Fruit fly (Drosophila melanogaster) whole organism, prepupa: ENCODE results near the gene CG7730.
A peak's percentile ranks its signal among the peaks of the same experiment; 100 is the strongest.

ENCODE experiments used
- CG10631 ChIP-seq: fragments of 200-800 bp; sonication (Bioruptor generic); optimal IDR thresholded peaks from 2 replicates; lab custom pipeline; 2016; ENCODE audit warnings: missing biosample characterization, missing genetic modification characterization
- CG11762 ChIP-seq: fragments of 200-800 bp; sonication (Bioruptor generic); optimal IDR thresholded peaks from 3 replicates; lab custom pipeline; 2016; ENCODE audit warnings: missing biosample characterization, missing genetic modification characterization; ENCODE audit not compliant: insufficient read depth
- CG15336 ChIP-seq: fragments of 200-800 bp; sonication (Bioruptor generic); IDR thresholded peaks from 2 replicates; pipeline ENCODE4 v1.3.6; 2022; ENCODE audit warnings: missing biosample characterization, missing genetic modification characterization
- CG3032 ChIP-seq: fragments of 200-800 bp; optimal IDR thresholded peaks from 2 replicates; lab custom pipeline; 2019; ENCODE audit warnings: missing biosample characterization, mild to moderate bottlenecking, missing genetic modification characterization, moderate library complexity
- CG31627 ChIP-seq: fragments of 200-800 bp; sonication (Bioruptor generic); optimal IDR thresholded peaks from 3 replicates; lab custom pipeline; 2016; ENCODE audit warnings: missing biosample characterization, missing genetic modification characterization
- CG34406 ChIP-seq: fragments of 200-800 bp; sonication (Bioruptor generic); optimal IDR thresholded peaks from 3 replicates; lab custom pipeline; 2016; ENCODE audit warnings: missing biosample characterization, missing genetic modification characterization
- CG3919 ChIP-seq: fragments of 200-800 bp; sonication (Bioruptor generic); optimal IDR thresholded peaks from 3 replicates; lab custom pipeline; 2016; ENCODE audit warnings: missing biosample characterization, missing genetic modification characterization
- CG4318 ChIP-seq: fragments of 200-800 bp; sonication (Bioruptor generic); optimal IDR thresholded peaks from 3 replicates; lab custom pipeline; 2017; ENCODE audit warnings: missing biosample characterization, mild to moderate bottlenecking, missing genetic modification characterization
- CG6163 ChIP-seq: fragments of 200-800 bp; sonication (Bioruptor generic); IDR thresholded peaks from 3 replicates; pipeline ENCODE4 v1.3.6; 2022; ENCODE audit warnings: missing biosample characterization, missing genetic modification characterization
- CG6276 ChIP-seq: fragments of 200-800 bp; sonication (Bioruptor generic); optimal IDR thresholded peaks from 2 replicates; lab custom pipeline; 2017; ENCODE audit warnings: missing biosample characterization, mild to moderate bottlenecking, missing genetic modification characterization
- CG6792 ChIP-seq: fragments of 200-800 bp; sonication (Bioruptor generic); optimal IDR thresholded peaks from 3 replicates; lab custom pipeline; 2016; ENCODE audit warnings: missing biosample characterization, missing genetic modification characterization
- CG6808 ChIP-seq: fragments of 200-800 bp; sonication (Bioruptor generic); optimal IDR thresholded peaks from 3 replicates; lab custom pipeline; 2017; ENCODE audit warnings: missing biosample characterization, missing genetic modification characterization, mild to moderate bottlenecking, moderate library complexity, missing genetic modification reagents
- CG6854 ChIP-seq: fragments of 200-800 bp; sonication (Bioruptor generic); optimal IDR thresholded peaks from 2 replicates; lab custom pipeline; 2017; ENCODE audit warnings: missing biosample characterization, mild to moderate bottlenecking, missing genetic modification characterization
- CG8319 ChIP-seq: fragments of 200-800 bp; sonication (Bioruptor generic); optimal IDR thresholded peaks from 3 replicates; lab custom pipeline; 2016; ENCODE audit warnings: missing biosample characterization, missing genetic modification characterization
- CG8632 ChIP-seq: fragments of 200-800 bp; sonication (Bioruptor generic); optimal IDR thresholded peaks from 3 replicates; lab custom pipeline; 2016; ENCODE audit warnings: missing biosample characterization, missing genetic modification characterization
- CG9139 ChIP-seq: fragments of 200-800 bp; sonication (Bioruptor generic); optimal IDR thresholded peaks from 3 replicates; lab custom pipeline; 2017; ENCODE audit warnings: missing biosample characterization, mild to moderate bottlenecking, missing genetic modification characterization
- Eip75B ChIP-seq: fragments of 200-800 bp; sonication (Bioruptor generic); optimal IDR thresholded peaks from 3 replicates; lab custom pipeline; 2016; ENCODE audit warnings: missing biosample characterization, missing genetic modification characterization
- Eip78C ChIP-seq: fragments of 200-800 bp; sonication (Bioruptor generic); peaks from one replicate; lab custom pipeline; 2016; ENCODE audit warnings: missing biosample characterization, missing genetic modification characterization
- Ets21C ChIP-seq: fragments of 200-800 bp; sonication (Bioruptor generic); optimal IDR thresholded peaks from 3 replicates; lab custom pipeline; 2016; ENCODE audit warnings: missing biosample characterization, missing genetic modification characterization
- Ets96B ChIP-seq: fragments of 200-800 bp; optimal IDR thresholded peaks from 2 replicates; lab custom pipeline; 2019; ENCODE audit warnings: missing biosample characterization, mild to moderate bottlenecking, missing genetic modification characterization, moderate library complexity
- Hr38 ChIP-seq: sonication (Bioruptor generic); optimal IDR thresholded peaks from 2 replicates; lab custom pipeline; 2016; ENCODE audit warnings: missing biosample characterization, missing genetic modification characterization
- Hr39 ChIP-seq: fragments of 200-800 bp; sonication (Bioruptor generic); optimal IDR thresholded peaks from 2 replicates; lab custom pipeline; 2016; ENCODE audit warnings: missing biosample characterization, missing genetic modification characterization
- Hr4 ChIP-seq: fragments of 200-800 bp; sonication (Bioruptor generic); optimal IDR thresholded peaks from 3 replicates; lab custom pipeline; 2016; ENCODE audit warnings: missing biosample characterization, missing genetic modification characterization
- Met ChIP-seq: fragments of 200-800 bp; sonication (Bioruptor generic); optimal IDR thresholded peaks from 3 replicates; lab custom pipeline; 2016; ENCODE audit warnings: missing biosample characterization, missing genetic modification characterization
- OdsH ChIP-seq: fragments of 200-800 bp; sonication (Bioruptor generic); optimal IDR thresholded peaks from 3 replicates; lab custom pipeline; 2016; ENCODE audit warnings: missing biosample characterization, missing genetic modification characterization
- Smox ChIP-seq: fragments of 200-800 bp; sonication (Bioruptor generic); optimal IDR thresholded peaks from 3 replicates; lab custom pipeline; 2016; ENCODE audit warnings: missing biosample characterization, missing genetic modification characterization
- Sox102F ChIP-seq: fragments of 200-800 bp; sonication (Bioruptor generic); optimal IDR thresholded peaks from 2 replicates; lab custom pipeline; 2016; ENCODE audit warnings: missing biosample characterization, mild to moderate bottlenecking, missing genetic modification characterization
- Sox14 ChIP-seq: fragments of 200-800 bp; sonication (Bioruptor generic); optimal IDR thresholded peaks from 3 replicates; lab custom pipeline; 2016; ENCODE audit warnings: missing biosample characterization, missing genetic modification characterization
- Sox15 ChIP-seq: fragments of 200-800 bp; sonication (Bioruptor generic); optimal IDR thresholded peaks from 3 replicates; lab custom pipeline; 2016; ENCODE audit warnings: missing biosample characterization, missing genetic modification characterization
- achi ChIP-seq: fragments of 200-800 bp; sonication (Bioruptor generic); optimal IDR thresholded peaks from 3 replicates; lab custom pipeline; 2016; ENCODE audit warnings: missing biosample characterization, missing genetic modification characterization
- acj6 ChIP-seq: fragments of 200-800 bp; sonication (Bioruptor generic); optimal IDR thresholded peaks from 3 replicates; lab custom pipeline; 2016; ENCODE audit warnings: missing biosample characterization, missing genetic modification characterization
- cyc ChIP-seq: fragments of 200-800 bp; sonication (Bioruptor generic); optimal IDR thresholded peaks from 3 replicates; lab custom pipeline; 2016; ENCODE audit warnings: missing biosample characterization, missing genetic modification characterization
- eg ChIP-seq: fragments of 200-800 bp; sonication (Bioruptor generic); IDR thresholded peaks from 3 replicates; pipeline ENCODE4 v1.3.6; 2022; ENCODE audit warnings: missing biosample characterization, missing genetic modification characterization
- esn ChIP-seq: fragments of 200-800 bp; sonication (Bioruptor generic); optimal IDR thresholded peaks from 2 replicates; lab custom pipeline; 2016; ENCODE audit warnings: missing biosample characterization, mild to moderate bottlenecking, missing genetic modification characterization, moderate library complexity
- fd59A ChIP-seq: fragments of 200-800 bp; sonication (Bioruptor generic); optimal IDR thresholded peaks from 2 replicates; lab custom pipeline; 2017; ENCODE audit warnings: missing biosample characterization, mild to moderate bottlenecking, missing genetic modification characterization, missing genetic modification reagents
- fd85E ChIP-seq: fragments of 200-800 bp; sonication (Bioruptor generic); optimal IDR thresholded peaks from 3 replicates; lab custom pipeline; 2016; ENCODE audit warnings: missing biosample characterization, missing genetic modification characterization
- lz ChIP-seq: fragments of 200-800 bp; sonication (Bioruptor generic); optimal IDR thresholded peaks from 3 replicates; lab custom pipeline; 2016; ENCODE audit warnings: missing biosample characterization, missing genetic modification characterization
- net ChIP-seq: fragments of 200-800 bp; sonication (Bioruptor generic); optimal IDR thresholded peaks from 3 replicates; lab custom pipeline; 2016; ENCODE audit warnings: missing biosample characterization, missing genetic modification characterization
- pdm3 ChIP-seq: fragments of 200-800 bp; sonication (Bioruptor generic); optimal IDR thresholded peaks from 3 replicates; lab custom pipeline; 2016; ENCODE audit warnings: missing biosample characterization, missing genetic modification characterization
- salr ChIP-seq, 2 experiments: fragments of 200-800 bp; sonication (Bioruptor generic); optimal IDR thresholded peaks; 3 replicates each; lab custom pipeline; 2016 to 2018; ENCODE audit warnings: missing biosample characterization in 2 of 2, missing genetic modification characterization in 2 of 2, mild to moderate bottlenecking in 1 of 2
- spab ChIP-seq: fragments of 200-800 bp; sonication (Bioruptor generic); optimal IDR thresholded peaks from 2 replicates; lab custom pipeline; 2017; ENCODE audit warnings: missing biosample characterization, mild to moderate bottlenecking, missing genetic modification characterization, missing genetic modification reagents
- ss ChIP-seq, 2 experiments: fragments of 200-800 bp; sonication (Bioruptor generic); optimal IDR thresholded peaks; 2 replicates in 1 of 2; 3 replicates in 1 of 2; lab custom pipeline; 2017 to 2018; ENCODE audit warnings: mild to moderate bottlenecking in 2 of 2, missing biosample characterization in 2 of 2, missing genetic modification characterization in 2 of 2, moderate library complexity in 1 of 2
- svp ChIP-seq: fragments of 200-800 bp; sonication (Bioruptor generic); peaks from one replicate; lab custom pipeline; 2016; ENCODE audit warnings: missing biosample characterization, missing genetic modification characterization
- topi ChIP-seq: fragments of 200-800 bp; sonication (Bioruptor generic); optimal IDR thresholded peaks from 3 replicates; lab custom pipeline; 2016; ENCODE audit warnings: missing biosample characterization, missing genetic modification characterization
- vri ChIP-seq: fragments of 200-800 bp; sonication (Bioruptor generic); optimal IDR thresholded peaks from 3 replicates; lab custom pipeline; 2016; ENCODE audit warnings: missing biosample characterization, mild to moderate bottlenecking, missing genetic modification characterization

CG7730 gene

dm6 chr3L:17009715-17010491, 17.4 kb upstream of the CG7730 start (continued):
- peak; percentile 75 for TF ChIP-seq Sox14
- peak; percentile 46 for TF ChIP-seq CG31627 (GFP tag; lab: Kevin White, UChicago)
- peak; percentile 6 for TF ChIP-seq Sox102F (GFP tag; lab: Kevin White, UChicago)
- TF ChIP-seq spab (GFP tag; lab: Kevin White, UChicago) = no peak
- peak; percentile 49 for TF ChIP-seq CG9139 (GFP tag; lab: Kevin White, UChicago)
- TF ChIP-seq esn (GFP tag; lab: Kevin White, UChicago) = peak; percentile 47
- no peak for TF ChIP-seq CG8319 (GFP tag; lab: Kevin White, UChicago)
- peak; percentile 63 for TF ChIP-seq Hr39
- no peak for TF ChIP-seq Ets96B
- TF ChIP-seq fd59A (GFP tag; lab: Kevin White, UChicago) = no peak
- TF ChIP-seq pdm3 (GFP tag; lab: Kevin White, UChicago) = peak; percentile 26
- peak; percentile 56 for TF ChIP-seq Eip75B (GFP tag; lab: Kevin White, UChicago)
- TF ChIP-seq Met (GFP tag; lab: Kevin White, UChicago) = peak; percentile 32
- TF ChIP-seq CG6854 (GFP tag; lab: Kevin White, UChicago) = peak; percentile 43
- no peak for TF ChIP-seq CG15336 (GFP tag; lab: Robert Waterston, UW)
- no peak for TF ChIP-seq net (GFP tag; lab: Kevin White, UChicago)

- TF ChIP-seq achi (GFP tag; lab: Kevin White, UChicago) (no peak), CG3032 (tag; lab: Kevin White, UChicago) (peak; percentile 35), CG31627 (GFP tag; lab: Kevin White, UChicago) (peak; percentile 9), CG11762 (peak; percentile 21), Ets21C (GFP tag; lab: Kevin White, UChicago) (peak; percentile 21), CG6163 (GFP tag; lab: Robert Waterston, UW) (peak; percentile 29; the same call in 2 of the 3 replicates), Hr39 (peak; percentile 40), CG8632 (GFP tag; lab: Kevin White, UChicago) (peak; percentile 42), CG6808 (GFP tag; lab: Kevin White, UChicago) (no peak), acj6 (peak; percentile 38), Met (GFP tag; lab: Kevin White, UChicago) (peak; percentile 36), CG6276 (GFP tag; lab: Kevin White, UChicago) (no peak), lz (GFP tag; lab: Kevin White, UChicago) (peak; percentile 55), CG6792 (GFP tag; lab: Kevin White, UChicago) (peak; percentile 32), Hr4 (GFP tag; lab: Kevin White, UChicago) (peak; percentile 41), topi (GFP tag; lab: Kevin White, UChicago) (peak; percentile 28), Sox15 (GFP tag; lab: Kevin White, UChicago) (peak; percentile 21), CG15336 (GFP tag; lab: Robert Waterston, UW) (no peak), CG10631 (GFP tag; lab: Kevin White, UChicago) (peak; percentile 65), eg (GFP tag; lab: Robert Waterston, UW) (no peak), spab (GFP tag; lab: Kevin White, UChicago) (peak; percentile 7), ss (GFP tag; optimal IDR thresholded peaks at IDR 0.05; lab: Kevin White, UChicago) (peak in 1 of 2 experiments; percentile 18), salr (GFP tag; optimal IDR thresholded peaks at IDR 0.05; lab: Kevin White, UChicago) (peak in 1 of 2 experiments; percentile 67), Smox (GFP tag; lab: Kevin White, UChicago) (peak; percentile 41), Sox14 (peak; percentile 34), CG6854 (GFP tag; lab: Kevin White, UChicago) (no peak), Hr38 (no peak), OdsH (GFP tag; lab: Kevin White, UChicago) (peak; percentile 43), vri (peak; percentile 66), fd85E (GFP tag; lab: Kevin White, UChicago) (peak; percentile 17), Eip78C (GFP tag; lab: Kevin White, UChicago) (peak; percentile 83), Sox102F (GFP tag; lab: Kevin White, UChicago) (peak; percentile 34), CG4318 (GFP tag; lab: Kevin White, UChicago) (peak; percentile 13), cyc (GFP tag; lab: Kevin White, UChicago) (no peak), CG8319 (GFP tag; lab: Kevin White, UChicago) (peak; percentile 7), Eip75B (GFP tag; lab: Kevin White, UChicago) (no peak), svp (GFP tag; lab: Kevin White, UChicago) (peak; percentile 13), CG34406 (GFP tag; lab: Kevin White, UChicago) (peak; percentile 30), pdm3 (GFP tag; lab: Kevin White, UChicago) (peak; percentile 17), CG3919 (GFP tag; lab: Kevin White, UChicago) (peak; percentile 10)
These were observed 16.6 kb upstream of the CG7730 start for dm6 chr3L:17010492-17011303.
